Worm (Caenorhabditis elegans): ENCODE measurements around the gene srv-31.

Gene srv-31

ce11 chrIV:6249591-6249990 lies 22.2 kb downstream of the srv-31 start, which contains the start of gene F58F9.1:
Gene F58F9.1 (plus strand): TSS chrIV:6249841.
- TF ChIP-seq cog-1 (tag; optimal IDR thresholded peaks at IDR 0.05) (no peak), tab-1 (GFP tag; IDR thresholded peaks at IDR 0.05) (no peak), ztf-29 (GFP tag; IDR thresholded peaks at IDR 0.05) (no peak), flt-1 (GFP tag; IDR thresholded peaks at IDR 0.05) (no peak), klf-2 (GFP tag; conservative IDR thresholded peaks at IDR 0.05) (no peak), T22C8.4 (GFP tag; IDR thresholded peaks at IDR 0.05) (no peak), ref-1 (GFP tag; conservative IDR thresholded peaks at IDR 0.05) (no peak), med-1 (GFP tag; optimal IDR thresholded peaks at IDR 0.05; ENCODE audit: insufficient read depth) (no peak), ztf-23 (GFP tag; IDR thresholded peaks at IDR 0.05) (no peak)

- no peak for TF ChIP-seq ztf-23 (GFP tag; IDR thresholded peaks at IDR 0.05)
These were observed 23.3 kb downstream of the srv-31 start, which contains the start of gene acox-3 for ce11 chrIV:6248486-6248885. Gene acox-3 (minus strand): TSS chrIV:6248492.

ce11 chrIV:6239993-6240392 lies 31.8 kb downstream of the srv-31 start, which contains the start of gene F58F9.9:
Gene F58F9.9 (plus strand): TSS chrIV:6240293.
- TF ChIP-seq ztf-23 (GFP tag; IDR thresholded peaks at IDR 0.05) (no peak), med-1 (GFP tag; optimal IDR thresholded peaks at IDR 0.05; ENCODE audit: insufficient read depth) (no peak), tab-1 (GFP tag; IDR thresholded peaks at IDR 0.05) (no peak), ztf-29 (GFP tag; IDR thresholded peaks at IDR 0.05) (no peak), flt-1 (GFP tag; IDR thresholded peaks at IDR 0.05) (no peak), T22C8.4 (GFP tag; IDR thresholded peaks at IDR 0.05) (no peak), ref-1 (GFP tag; conservative IDR thresholded peaks at IDR 0.05) (no peak), cog-1 (tag; optimal IDR thresholded peaks at IDR 0.05) (no peak), klf-2 (GFP tag; conservative IDR thresholded peaks at IDR 0.05) (no peak)

ce11 chrIV:6237508-6238227 lies 34.2 kb downstream of the srv-31 start, which contains the start of the genes F58F9.6 and F58F9.8:
Gene F58F9.6 (minus strand): TSS chrIV:6237608.
Gene F58F9.8 (plus strand): TSS chrIV:6238177.
- no peak for TF ChIP-seq ztf-23 (GFP tag; IDR thresholded peaks at IDR 0.05)
- no peak for TF ChIP-seq ztf-29 (GFP tag; IDR thresholded peaks at IDR 0.05)
- TF ChIP-seq tab-1 (GFP tag; IDR thresholded peaks at IDR 0.05), result no peak
- TF ChIP-seq med-1 (GFP tag; optimal IDR thresholded peaks at IDR 0.05; ENCODE audit: insufficient read depth), result no peak
- TF ChIP-seq T22C8.4 (GFP tag; IDR thresholded peaks at IDR 0.05), result no peak
- TF ChIP-seq ref-1 (GFP tag; conservative IDR thresholded peaks at IDR 0.05), result no peak
- TF ChIP-seq cog-1 (tag; optimal IDR thresholded peaks at IDR 0.05), result no peak
- TF ChIP-seq klf-2 (GFP tag; conservative IDR thresholded peaks at IDR 0.05), result no peak
- no peak for TF ChIP-seq flt-1 (GFP tag; IDR thresholded peaks at IDR 0.05)

- no peak for TF ChIP-seq ztf-23 (GFP tag; IDR thresholded peaks at IDR 0.05)
- TF ChIP-seq cog-1 (tag; optimal IDR thresholded peaks at IDR 0.05), result no peak
- TF ChIP-seq T22C8.4 (GFP tag; IDR thresholded peaks at IDR 0.05), result no peak
- no peak for TF ChIP-seq flt-1 (GFP tag; IDR thresholded peaks at IDR 0.05)
- no peak for TF ChIP-seq tab-1 (GFP tag; IDR thresholded peaks at IDR 0.05)
- no peak for TF ChIP-seq ref-1 (GFP tag; conservative IDR thresholded peaks at IDR 0.05)
- no peak for TF ChIP-seq ztf-29 (GFP tag; IDR thresholded peaks at IDR 0.05)
- no peak for TF ChIP-seq med-1 (GFP tag; optimal IDR thresholded peaks at IDR 0.05; ENCODE audit: insufficient read depth)
These were observed 39.0 kb downstream of the srv-31 start, which contains the start of gene F58F9.3 for ce11 chrIV:6232769-6233290. Gene F58F9.3 (plus strand): TSS chrIV:6233240.

- TF ChIP-seq T22C8.4 (GFP tag; IDR thresholded peaks at IDR 0.05) (no peak), klf-2 (GFP tag; conservative IDR thresholded peaks at IDR 0.05) (no peak), tab-1 (GFP tag; IDR thresholded peaks at IDR 0.05) (no peak), flt-1 (GFP tag; IDR thresholded peaks at IDR 0.05) (no peak), med-1 (GFP tag; optimal IDR thresholded peaks at IDR 0.05; ENCODE audit: insufficient read depth) (no peak), ztf-23 (GFP tag; IDR thresholded peaks at IDR 0.05) (no peak), cog-1 (tag; optimal IDR thresholded peaks at IDR 0.05) (no peak), ref-1 (GFP tag; conservative IDR thresholded peaks at IDR 0.05) (no peak), ztf-29 (GFP tag; IDR thresholded peaks at IDR 0.05) (no peak)
These were observed 41.2 kb downstream of the srv-31 start, which contains the start of gene F58F9.4 for ce11 chrIV:6230560-6231073. Gene F58F9.4 (plus strand): TSS chrIV:6231023.

ce11 chrIV:6227974-6228373 lies 43.8 kb downstream of the srv-31 start, which contains the start of gene C49A9.1:
Gene C49A9.1 (plus strand): TSS chrIV:6228190.
- TF ChIP-seq ref-1 (GFP tag; conservative IDR thresholded peaks at IDR 0.05), result no peak
- no peak for TF ChIP-seq cog-1 (tag; optimal IDR thresholded peaks at IDR 0.05)
- TF ChIP-seq klf-2 (GFP tag; conservative IDR thresholded peaks at IDR 0.05), result no peak
- no peak for TF ChIP-seq med-1 (GFP tag; optimal IDR thresholded peaks at IDR 0.05; ENCODE audit: insufficient read depth)
- TF ChIP-seq tab-1 (GFP tag; IDR thresholded peaks at IDR 0.05), result no peak
- TF ChIP-seq T22C8.4 (GFP tag; IDR thresholded peaks at IDR 0.05), result no peak
- no peak for TF ChIP-seq ztf-23 (GFP tag; IDR thresholded peaks at IDR 0.05)
- no peak for TF ChIP-seq flt-1 (GFP tag; IDR thresholded peaks at IDR 0.05)
- no peak for TF ChIP-seq ztf-29 (GFP tag; IDR thresholded peaks at IDR 0.05)

ce11 chrIV:6225143-6225542 lies 46.7 kb downstream of the srv-31 start, which contains the start of gene C49A9.2:
Gene C49A9.2 (plus strand): TSS chrIV:6225443.
- TF ChIP-seq ztf-23 (GFP tag; IDR thresholded peaks at IDR 0.05) (no peak), T22C8.4 (GFP tag; IDR thresholded peaks at IDR 0.05) (no peak), tab-1 (GFP tag; IDR thresholded peaks at IDR 0.05) (no peak), med-1 (GFP tag; optimal IDR thresholded peaks at IDR 0.05; ENCODE audit: insufficient read depth) (no peak), ztf-29 (GFP tag; IDR thresholded peaks at IDR 0.05) (no peak), ref-1 (GFP tag; conservative IDR thresholded peaks at IDR 0.05) (no peak), klf-2 (GFP tag; conservative IDR thresholded peaks at IDR 0.05) (no peak), cog-1 (tag; optimal IDR thresholded peaks at IDR 0.05) (no peak), flt-1 (GFP tag; IDR thresholded peaks at IDR 0.05) (no peak)

ce11 chrIV:6221878-6222277 lies 49.9 kb downstream of the srv-31 start, which contains the start of gene C49A9.3:
Gene C49A9.3 (plus strand): TSS chrIV:6222089.
- TF ChIP-seq klf-2 (GFP tag; conservative IDR thresholded peaks at IDR 0.05) (no peak), flt-1 (GFP tag; IDR thresholded peaks at IDR 0.05) (no peak), ztf-29 (GFP tag; IDR thresholded peaks at IDR 0.05) (no peak), ztf-23 (GFP tag; IDR thresholded peaks at IDR 0.05) (no peak), cog-1 (tag; optimal IDR thresholded peaks at IDR 0.05) (no peak), ref-1 (GFP tag; conservative IDR thresholded peaks at IDR 0.05) (no peak), tab-1 (GFP tag; IDR thresholded peaks at IDR 0.05) (no peak), med-1 (GFP tag; optimal IDR thresholded peaks at IDR 0.05; ENCODE audit: insufficient read depth) (no peak), T22C8.4 (GFP tag; IDR thresholded peaks at IDR 0.05) (no peak)
